Worm (Caenorhabditis elegans) whole organism, L1 larva: ENCODE data around the gene Y105C5B.11.

ENCODE experiments used
- C04F5.9 ChIP-seq: sonication (generic microtip); optimal IDR thresholded peaks from 2 replicates; lab custom pipeline; 2016; ENCODE audit warnings: missing genetic modification characterization, missing compliant biosample characterization
- F16B12.6 ChIP-seq: fragments of 150-350 bp; optimal IDR thresholded peaks from 2 replicates; lab custom pipeline; 2014; ENCODE audit warnings: missing biosample characterization, missing genetic modification characterization
- aha-1 ChIP-seq: fragments of 150-350 bp; optimal IDR thresholded peaks from 2 replicates; lab custom pipeline; 2014; ENCODE audit warnings: missing biosample characterization, missing genetic modification characterization
- alr-1 ChIP-seq: fragments of 200-800 bp; sonication (Bioruptor generic); optimal IDR thresholded peaks from 2 replicates; lab custom pipeline; 2018; ENCODE audit warnings: borderline replicate concordance, mild to moderate bottlenecking, missing genetic modification characterization, missing compliant biosample characterization
- aly-2 ChIP-seq: fragments of 150-350 bp; optimal IDR thresholded peaks from 2 replicates; lab custom pipeline; 2014; ENCODE audit warnings: missing biosample characterization, missing genetic modification characterization
- ceh-8 ChIP-seq: fragments of 200-800 bp; sonication (Bioruptor generic); optimal IDR thresholded peaks from 2 replicates; lab custom pipeline; 2018; ENCODE audit warnings: mild to moderate bottlenecking, missing genetic modification characterization, moderate library complexity, missing compliant biosample characterization
- ceh-88 ChIP-seq: fragments of 200-800 bp; sonication (Bioruptor generic); IDR thresholded peaks from 2 replicates; pipeline ENCODE4 v1.3.6; 2022; ENCODE audit warnings: missing genetic modification characterization, missing compliant biosample characterization
- ceh-90 ChIP-seq: sonication (generic microtip); optimal IDR thresholded peaks from 2 replicates; lab custom pipeline; 2016; ENCODE audit warnings: missing genetic modification characterization, missing compliant biosample characterization
- dsc-1 ChIP-seq: sonication (generic microtip); optimal IDR thresholded peaks from 2 replicates; lab custom pipeline; 2016; ENCODE audit warnings: mild to moderate bottlenecking, missing genetic modification characterization, missing compliant biosample characterization
- efl-1 ChIP-seq, 4 experiments: fragments of 150-350 bp; optimal IDR thresholded peaks in 3 of 4; peaks in 1 of 4; 1 replicate in 1 of 4; 2 replicates in 3 of 4; lab custom pipeline; 2014; ENCODE audit warnings: missing biosample characterization in 2 of 4, missing genetic modification characterization in 2 of 4, missing genetic modification reagents in 2 of 4
- efl-3 ChIP-seq: fragments of 200-800 bp; sonication (Bioruptor generic); optimal IDR thresholded peaks from 2 replicates; lab custom pipeline; 2018; ENCODE audit warnings: mild to moderate bottlenecking, missing genetic modification characterization, missing compliant biosample characterization
- egl-13 ChIP-seq: sonication (generic microtip); optimal IDR thresholded peaks from 2 replicates; lab custom pipeline; 2016; ENCODE audit warnings: missing genotype, missing genetic modification reagents, missing genetic modification characterization, missing compliant biosample characterization
- elt-2 ChIP-seq: sonication (generic microtip); optimal IDR thresholded peaks from 2 replicates; lab custom pipeline; 2016; ENCODE audit warnings: missing genetic modification characterization, mild to moderate bottlenecking, inconsistent platforms, missing compliant biosample characterization, missing genetic modification reagents
- elt-3 ChIP-seq, 6 experiments: fragments of 150-350 bp in 1 of 6; sonication (generic microtip); optimal IDR thresholded peaks; 2 replicates each; lab custom pipeline; 2017 to 2018; ENCODE audit warnings: missing biosample characterization in 6 of 6, missing genetic modification characterization in 6 of 6, inconsistent platforms in 1 of 6
- ets-5 ChIP-seq: fragments of 200-800 bp; sonication (Bioruptor generic); IDR thresholded peaks from 2 replicates; pipeline ENCODE4 v1.3.6; 2022; ENCODE audit warnings: missing genetic modification characterization, missing compliant biosample characterization
- fkh-4 ChIP-seq: sonication (generic microtip); optimal IDR thresholded peaks from 2 replicates; lab custom pipeline; 2016; ENCODE audit warnings: missing compliant biosample characterization, missing genetic modification characterization, borderline replicate concordance
- fkh-8 ChIP-seq: sonication (generic microtip); optimal IDR thresholded peaks from 2 replicates; lab custom pipeline; 2016; ENCODE audit warnings: mild to moderate bottlenecking, missing genetic modification characterization, missing compliant biosample characterization
- hlh-4 ChIP-seq: sonication (generic microtip); optimal IDR thresholded peaks from 2 replicates; lab custom pipeline; 2016; ENCODE audit warnings: mild to moderate bottlenecking, missing genetic modification characterization, missing compliant biosample characterization
- isw-1 ChIP-seq: fragments of 200-800 bp; sonication (Bioruptor generic); IDR thresholded peaks from 2 replicates; pipeline ENCODE4 v1.3.6; 2022; ENCODE audit warnings: missing genetic modification characterization, missing compliant biosample characterization
- lin-13 ChIP-seq: fragments of 150-350 bp; optimal IDR thresholded peaks from 2 replicates; lab custom pipeline; 2014; ENCODE audit warnings: missing biosample characterization, missing genetic modification reagents, missing genetic modification characterization
- lin-15B ChIP-seq: fragments of 150-350 bp; sonication (generic microtip); optimal IDR thresholded peaks from 3 replicates; lab custom pipeline; 2014; ENCODE audit warnings: missing biosample characterization, missing genetic modification characterization
- lin-35 ChIP-seq, 2 experiments: fragments of 150-350 bp; optimal IDR thresholded peaks; 2 replicates each; lab custom pipeline; 2014; ENCODE audit warnings: missing biosample characterization in 2 of 2, missing genetic modification characterization in 2 of 2, missing genetic modification reagents in 2 of 2
- mab-9 ChIP-seq: fragments of 200-800 bp; sonication (Bioruptor generic); IDR thresholded peaks from 2 replicates; pipeline ENCODE4 v1.3.6; 2022; ENCODE audit warnings: missing genetic modification reagents, missing genetic modification characterization, missing compliant biosample characterization
- mef-2 ChIP-seq: fragments of 150-350 bp; optimal IDR thresholded peaks from 2 replicates; lab custom pipeline; 2014; ENCODE audit warnings: missing biosample characterization, missing genetic modification characterization
- mep-1 ChIP-seq: fragments of 150-350 bp; optimal IDR thresholded peaks from 2 replicates; lab custom pipeline; 2014; ENCODE audit warnings: missing biosample characterization, missing genetic modification characterization
- nhr-12 ChIP-seq: sonication (generic microtip); optimal IDR thresholded peaks from 2 replicates; lab custom pipeline; 2017; ENCODE audit warnings: missing biosample characterization, missing genetic modification characterization
- nhr-20 ChIP-seq: sonication (generic microtip); optimal IDR thresholded peaks from 2 replicates; lab custom pipeline; 2016; ENCODE audit warnings: mild to moderate bottlenecking, missing genetic modification characterization, missing compliant biosample characterization
- nhr-237 ChIP-seq: fragments of 150-350 bp; optimal IDR thresholded peaks from 2 replicates; lab custom pipeline; 2014; ENCODE audit warnings: missing biosample characterization, missing genetic modification characterization
- nhr-28 ChIP-seq: fragments of 150-350 bp; optimal IDR thresholded peaks from 2 replicates; lab custom pipeline; 2014; ENCODE audit warnings: missing biosample characterization, missing genetic modification characterization
- nhr-47 ChIP-seq: sonication (generic microtip); optimal IDR thresholded peaks from 2 replicates; lab custom pipeline; 2016; ENCODE audit warnings: mild to moderate bottlenecking, missing genetic modification characterization, moderate library complexity, missing compliant biosample characterization
- nhr-77 ChIP-seq: fragments of 150-350 bp; optimal IDR thresholded peaks from 2 replicates; lab custom pipeline; 2014; ENCODE audit warnings: missing biosample characterization, missing genetic modification characterization
- nhr-84 ChIP-seq: sonication (generic microtip); optimal IDR thresholded peaks from 2 replicates; lab custom pipeline; 2017; ENCODE audit warnings: missing biosample characterization, missing genetic modification characterization
- nhr-85 ChIP-seq: sonication (generic microtip); peaks from one replicate; lab custom pipeline; 2016; ENCODE audit warnings: missing genetic modification characterization, inconsistent platforms, missing compliant biosample characterization
- nhr-90 ChIP-seq: sonication (generic microtip); optimal IDR thresholded peaks from 2 replicates; lab custom pipeline; 2016; ENCODE audit warnings: mild to moderate bottlenecking, missing genetic modification characterization, missing compliant biosample characterization; ENCODE audit not compliant: poor library complexity
- pax-3 ChIP-seq: fragments of 200-800 bp; sonication (Bioruptor generic); optimal IDR thresholded peaks from 2 replicates; lab custom pipeline; 2018; ENCODE audit warnings: mild to moderate bottlenecking, missing genetic modification characterization, moderate library complexity, missing compliant biosample characterization
- pqm-1 ChIP-seq: sonication (generic microtip); optimal IDR thresholded peaks from 3 replicates; lab custom pipeline; 2017; ENCODE audit warnings: missing biosample characterization, missing genetic modification characterization
- rnt-1 ChIP-seq: sonication (generic microtip); optimal IDR thresholded peaks from 2 replicates; lab custom pipeline; 2016; ENCODE audit warnings: mild to moderate bottlenecking, missing genetic modification characterization, moderate library complexity, missing compliant biosample characterization
- snpc-4 ChIP-seq: fragments of 150-350 bp; optimal IDR thresholded peaks from 2 replicates; lab custom pipeline; 2014; ENCODE audit warnings: missing biosample characterization, missing genetic modification characterization
- snu-23 ChIP-seq: sonication (generic microtip); optimal IDR thresholded peaks from 2 replicates; lab custom pipeline; 2016; ENCODE audit warnings: missing genetic modification characterization, missing compliant biosample characterization
- swsn-7 ChIP-seq: sonication (generic microtip); optimal IDR thresholded peaks from 2 replicates; lab custom pipeline; 2016; ENCODE audit warnings: missing genetic modification characterization, missing compliant biosample characterization
- tbx-2 ChIP-seq: sonication (generic microtip); optimal IDR thresholded peaks from 2 replicates; lab custom pipeline; 2016; ENCODE audit warnings: missing genetic modification characterization, missing compliant biosample characterization
- tlp-1 ChIP-seq: fragments of 150-350 bp; optimal IDR thresholded peaks from 2 replicates; lab custom pipeline; 2014; ENCODE audit warnings: missing biosample characterization, missing genetic modification characterization
- unc-130 ChIP-seq: fragments of 150-350 bp; optimal IDR thresholded peaks from 2 replicates; lab custom pipeline; 2017; ENCODE audit warnings: missing biosample characterization, missing genetic modification characterization, inconsistent platforms
- unc-98 ChIP-seq: fragments of 200-800 bp; sonication (Bioruptor generic); IDR thresholded peaks from 2 replicates; pipeline ENCODE4 v1.3.6; 2022; ENCODE audit warnings: missing genetic modification characterization, missing compliant biosample characterization
- vab-15 ChIP-seq: sonication (generic microtip); optimal IDR thresholded peaks from 2 replicates; lab custom pipeline; 2017; ENCODE audit warnings: missing genotype, mild to moderate bottlenecking, missing genetic modification characterization, missing compliant biosample characterization
- xbp-1 ChIP-seq: sonication (generic microtip); optimal IDR thresholded peaks from 2 replicates; lab custom pipeline; 2016; ENCODE audit warnings: missing genetic modification characterization, missing compliant biosample characterization
- ztf-11 ChIP-seq, 2 experiments: sonication (generic microtip); optimal IDR thresholded peaks; 2 replicates each; lab custom pipeline; 2016 to 2017; ENCODE audit warnings: missing genetic modification characterization in 2 of 2, missing biosample characterization in 1 of 2, missing compliant biosample characterization in 1 of 2

Gene Y105C5B.11

ce11 chrIV:15929831-15930230, 11.5 kb downstream of the Y105C5B.11 start:
- TF ChIP-seq snpc-4 = no peak
- TF ChIP-seq efl-3 (GFP tag; lab: Kevin White, UChicago) = no peak
- TF ChIP-seq tlp-1 (tag; lab: Kevin White, UChicago) = no peak
- no peak for TF ChIP-seq alr-1 (tag; lab: Kevin White, UChicago)
- no peak for TF ChIP-seq unc-130
- TF ChIP-seq mep-1 (tag; lab: Kevin White, UChicago) = no peak
- peak; percentile 82 for TF ChIP-seq elt-2
- peak in 1 of 2 experiments; percentile 32 for TF ChIP-seq lin-35 (GFP tag; optimal IDR thresholded peaks at IDR 0.05; lab: Kevin White, UChicago)
- TF ChIP-seq elt-3 (tag; optimal IDR thresholded peaks at IDR 0.05; lab: Kevin White, UChicago) = peak; percentile 11 to 97 (median 89)
- TF ChIP-seq aly-2 (tag; lab: Kevin White, UChicago) = no peak
- no peak for TF ChIP-seq mef-2 (tag; lab: Kevin White, UChicago)
- TF ChIP-seq nhr-20 = peak; percentile 56
- TF ChIP-seq pqm-1 (tag; lab: Kevin White, UChicago) = peak; percentile 12
- no peak for TF ChIP-seq ceh-8 (GFP tag; lab: Kevin White, UChicago)
- no peak for TF ChIP-seq nhr-47 (tag; lab: Kevin White, UChicago)
- no peak for TF ChIP-seq hlh-4 (tag; lab: Kevin White, UChicago)
- no peak for TF ChIP-seq aha-1
- TF ChIP-seq dsc-1 (tag; lab: Kevin White, UChicago) = no peak
- no peak for TF ChIP-seq nhr-85 (tag; lab: Kevin White, UChicago)
- TF ChIP-seq nhr-90 (tag; lab: Kevin White, UChicago) = peak; percentile 12
- TF ChIP-seq, all 84 proteins: peak for 6

ce11 chrIV:15926746-15927145, 14.6 kb downstream of the Y105C5B.11 start, which contains the start of gene Y105C5B.8:
Gene Y105C5B.8, minus strand, starts transcription at chrIV:15926846.
- no peak for TF ChIP-seq nhr-47 (tag; lab: Kevin White, UChicago)
- TF ChIP-seq rnt-1 = no peak
- TF ChIP-seq nhr-28 (tag; lab: Kevin White, UChicago) = no peak
- no peak for TF ChIP-seq ceh-88 (GFP tag; lab: Robert Waterston, UW)
- TF ChIP-seq lin-13 = no peak
- TF ChIP-seq nhr-77 = no peak
- no peak for TF ChIP-seq nhr-20
- TF ChIP-seq swsn-7 (tag; lab: Kevin White, UChicago) = no peak
- TF ChIP-seq ets-5 (GFP tag; lab: Robert Waterston, UW) = no peak
- TF ChIP-seq unc-98 = no peak
- no peak for TF ChIP-seq pqm-1 (tag; lab: Kevin White, UChicago)
- TF ChIP-seq F16B12.6 (tag; lab: Kevin White, UChicago) = no peak
- no peak for TF ChIP-seq mab-9 (GFP tag; lab: Robert Waterston, UW)
- TF ChIP-seq pax-3 (tag; lab: Kevin White, UChicago) = no peak
- no peak for TF ChIP-seq C04F5.9 (tag; lab: Kevin White, UChicago)
- TF ChIP-seq ztf-11 (tag; optimal IDR thresholded peaks at IDR 0.05; lab: Kevin White, UChicago) = no peak
- no peak for TF ChIP-seq efl-1 (optimal IDR thresholded peaks at IDR 0.05; lab: Kevin White, UChicago)
- no peak for TF ChIP-seq efl-1 (GFP tag; optimal IDR thresholded peaks at IDR 0.05 in 1 of 2; lab: Kevin White, UChicago)
- TF ChIP-seq fkh-4 (tag; lab: Kevin White, UChicago) = no peak
- TF ChIP-seq snu-23 (GFP tag; lab: Kevin White, UChicago) = no peak
- TF ChIP-seq nhr-12 = no peak

ce11 chrIV:15923000-15923399, 18.3 kb downstream of the Y105C5B.11 start:
- TF ChIP-seq tlp-1 (tag; lab: Kevin White, UChicago) (no peak), mab-9 (GFP tag; lab: Robert Waterston, UW) (no peak), efl-1 (optimal IDR thresholded peaks at IDR 0.05; lab: Kevin White, UChicago) (no peak), efl-1 (GFP tag; optimal IDR thresholded peaks at IDR 0.05 in 1 of 2; lab: Kevin White, UChicago) (peak in 1 of 2 experiments; percentile 5)
- TF ChIP-seq, all 84 proteins: peak for 1

- TF ChIP-seq lin-15B (no peak), fkh-8 (tag; lab: Kevin White, UChicago) (no peak), unc-130 (no peak), nhr-20 (no peak), snu-23 (GFP tag; lab: Kevin White, UChicago) (no peak), vab-15 (tag; lab: Kevin White, UChicago) (no peak), lin-13 (no peak), egl-13 (tag; lab: Kevin White, UChicago) (no peak), tbx-2 (tag; lab: Kevin White, UChicago) (no peak), nhr-84 (tag; lab: Kevin White, UChicago) (no peak), efl-1 (optimal IDR thresholded peaks at IDR 0.05; lab: Kevin White, UChicago) (no peak), efl-1 (GFP tag; optimal IDR thresholded peaks at IDR 0.05 in 1 of 2; lab: Kevin White, UChicago) (no peak), nhr-85 (tag; lab: Kevin White, UChicago) (no peak), ceh-90 (tag; lab: Kevin White, UChicago) (no peak), nhr-237 (tag; lab: Kevin White, UChicago) (no peak), xbp-1 (no peak), isw-1 (no peak)
Measured at ce11 chrIV:15915061-15915460, 26.2 kb downstream of the Y105C5B.11 start.
